Worm (Caenorhabditis elegans): Measurements from ENCODE around the gene ZK867.2.

ce11 chrX:7177341-7177740, 29.2 kb upstream of the ZK867.2 start, which contains the start of gene F43E12.1:
- no peak for TF ChIP-seq snpc-1.2 (GFP tag; IDR thresholded peaks at IDR 0.05)
- TF ChIP-seq dve-1 (tag; optimal IDR thresholded peaks at IDR 0.05; ENCODE audit: insufficient read depth): no peak
- TF ChIP-seq ztf-11 (tag; optimal IDR thresholded peaks at IDR 0.05): no peak
